Worm (Caenorhabditis elegans) whole organism, L1 larva: ENCODE measurements around the gene cebp-1.

Experiments
- elt-2 ChIP-seq: sonication (generic microtip); optimal IDR thresholded peaks from 2 replicates; lab custom pipeline; 2016; ENCODE audit warnings: missing genetic modification characterization, mild to moderate bottlenecking, inconsistent platforms, missing compliant biosample characterization, missing genetic modification reagents
- grh-1 ChIP-seq: fragments of 200-800 bp; sonication (Bioruptor generic); IDR thresholded peaks from 2 replicates; pipeline ENCODE4 v1.3.6; 2022; ENCODE audit warnings: missing genetic modification reagents, missing genetic modification characterization, missing compliant biosample characterization
- lin-13 ChIP-seq: fragments of 150-350 bp; optimal IDR thresholded peaks from 2 replicates; lab custom pipeline; 2014; ENCODE audit warnings: missing biosample characterization, missing genetic modification reagents, missing genetic modification characterization
- mdl-1 ChIP-seq, 2 experiments: fragments of 150-350 bp; optimal IDR thresholded peaks; 2 replicates each; lab custom pipeline; 2014 to 2017; ENCODE audit warnings: missing biosample characterization in 2 of 2, missing genetic modification characterization in 2 of 2, inconsistent platforms in 1 of 2
- nhr-71 ChIP-seq: sonication (generic microtip); optimal IDR thresholded peaks from 2 replicates; lab custom pipeline; 2016; ENCODE audit warnings: mild to moderate bottlenecking, missing genetic modification characterization, moderate library complexity, missing compliant biosample characterization
- nhr-76 ChIP-seq: sonication (generic microtip); optimal IDR thresholded peaks from 2 replicates; lab custom pipeline; 2017; ENCODE audit warnings: missing biosample characterization, missing genetic modification characterization
- nhr-90 ChIP-seq: sonication (generic microtip); optimal IDR thresholded peaks from 2 replicates; lab custom pipeline; 2016; ENCODE audit warnings: mild to moderate bottlenecking, missing genetic modification characterization, missing compliant biosample characterization; ENCODE audit not compliant: poor library complexity
- pax-3 ChIP-seq: fragments of 200-800 bp; sonication (Bioruptor generic); optimal IDR thresholded peaks from 2 replicates; lab custom pipeline; 2018; ENCODE audit warnings: mild to moderate bottlenecking, missing genetic modification characterization, moderate library complexity, missing compliant biosample characterization
- unc-62 ChIP-seq: fragments of 150-350 bp; optimal IDR thresholded peaks from 2 replicates; lab custom pipeline; 2014; ENCODE audit warnings: missing biosample characterization, missing genetic modification reagents, missing genetic modification characterization
- unc-86 ChIP-seq: sonication (generic microtip); optimal IDR thresholded peaks from 2 replicates; lab custom pipeline; 2016; ENCODE audit warnings: missing genetic modification characterization, missing compliant biosample characterization
- zag-1 ChIP-seq: fragments of 150-350 bp; optimal IDR thresholded peaks from 2 replicates; lab custom pipeline; 2014; ENCODE audit warnings: missing biosample characterization, missing genetic modification characterization

- TF ChIP-seq elt-2 (no peak), pax-3 (tag; lab: Kevin White, UChicago) (no peak), nhr-71 (tag; lab: Kevin White, UChicago) (no peak), nhr-76 (tag; lab: Kevin White, UChicago) (no peak), lin-13 (no peak), nhr-90 (no peak), zag-1 (tag; lab: Kevin White, UChicago) (no peak), unc-86 (tag; lab: Kevin White, UChicago) (no peak), grh-1 (GFP tag; lab: Robert Waterston, UW) (no peak), mdl-1 (tag; optimal IDR thresholded peaks at IDR 0.05; lab: Kevin White, UChicago) (no peak), unc-62 (GFP tag; lab: Kevin White, UChicago) (no peak)
Observed at ce11 chrX:1483229-1483628, 29.6 kb upstream of the cebp-1 start.
